Worm (Caenorhabditis elegans) whole organism, midembryonic: ENCODE results near the gene ZK1240.3.

Experiments used
- T22C8.4 ChIP-seq: fragments of 200-800 bp; sonication (Bioruptor generic); IDR thresholded peaks from 2 replicates; pipeline ENCODE4 v1.3.6; 2022; ENCODE audit warnings: missing genetic modification characterization, missing compliant biosample characterization
- flt-1 ChIP-seq: fragments of 200-800 bp; sonication (Bioruptor generic); IDR thresholded peaks from 2 replicates; pipeline ENCODE4 v1.3.6; 2022; ENCODE audit warnings: missing genetic modification characterization, missing compliant biosample characterization
- ztf-23 ChIP-seq: fragments of 200-800 bp; sonication (Bioruptor generic); IDR thresholded peaks from 2 replicates; pipeline ENCODE4 v1.3.6; 2022; ENCODE audit warnings: missing genetic modification reagents, missing genetic modification characterization, missing compliant biosample characterization

DNA sequence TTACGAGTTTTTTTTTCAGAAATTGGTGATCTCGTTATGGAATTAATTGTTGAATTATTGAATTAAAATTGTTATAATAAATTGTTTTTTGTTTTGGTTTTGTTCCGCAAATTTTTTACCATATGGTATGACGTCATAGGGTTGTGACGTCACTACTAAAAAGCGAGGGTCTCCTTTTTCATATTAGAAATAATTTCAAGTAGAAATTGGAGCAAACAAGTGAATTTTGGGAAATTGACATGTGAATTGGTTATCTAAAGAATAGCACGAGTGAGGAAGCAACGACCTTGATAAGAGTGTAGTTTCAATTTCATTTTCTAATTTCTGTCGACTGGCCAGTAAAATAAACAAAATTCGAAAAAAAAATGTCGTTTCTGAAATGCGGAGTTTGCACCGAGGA lies 15.4 kb downstream of the ZK1240.3 start, which contains the start of gene F43C11.7:
- TF ChIP-seq ztf-23 (GFP tag; lab: Robert Waterston, UW) (no peak), T22C8.4 (GFP tag; lab: Robert Waterston, UW) (no peak), flt-1 (GFP tag; lab: Robert Waterston, UW) (no peak)
